Worm (Caenorhabditis elegans): ENCODE results near the gene Y56A3A.30.

ce11 chrIII:11985066-11985465 is 6.2 kb upstream of the Y56A3A.30 start:
- TF ChIP-seq nhr-232 (tag; optimal IDR thresholded peaks at IDR 0.05) (no peak), ttx-3 (tag; optimal IDR thresholded peaks at IDR 0.05) (no peak), dmd-4 (tag; optimal IDR thresholded peaks at IDR 0.05; ENCODE audit: borderline replicate concordance) (no peak), pax-1 (tag; optimal IDR thresholded peaks at IDR 0.05) (no peak)

Data from whole organism, late embryonic.